Fruit fly (Drosophila melanogaster): ENCODE results near the gene Or65b.

DNA sequence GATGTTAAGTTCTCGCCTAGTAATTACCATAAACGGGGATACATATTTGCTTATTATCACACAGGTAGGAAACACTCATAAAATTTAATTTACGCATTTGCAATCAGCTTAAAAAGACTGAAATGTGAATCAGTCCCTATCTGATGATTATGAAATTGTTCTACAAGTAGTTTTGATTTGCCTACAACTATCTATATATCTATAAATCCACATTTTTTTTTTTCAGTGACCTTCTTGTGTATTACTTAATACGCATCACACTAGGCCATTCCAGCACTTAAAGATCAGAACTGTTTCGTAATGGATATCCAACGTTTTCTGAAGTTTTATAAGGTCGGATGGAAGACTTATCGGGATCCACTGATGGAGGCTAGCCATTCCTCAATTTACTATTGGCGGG, at the start of gene Or65b:
- TF ChIP-seq gl (tag; optimal IDR thresholded peaks at IDR 0.05) (no peak), CG13204 (GFP tag; optimal IDR thresholded peaks at IDR 0.05) (no peak), fd96Ca (GFP tag; IDR thresholded peaks at IDR 0.05) (no peak), CG10348 (GFP tag; IDR thresholded peaks at IDR 0.05) (no peak), CG32121 (GFP tag; IDR thresholded peaks at IDR 0.05) (no peak), CG12605 (GFP tag; IDR thresholded peaks at IDR 0.05) (no peak)

All from whole organism, pupa.